Fruit fly (Drosophila melanogaster): ENCODE results near the gene CG9265.

dm6 chr2L:21111849-21112248, 40.5 kb upstream of the CG9265 start:
- TF ChIP-seq Blimp-1 (GFP tag; optimal IDR thresholded peaks at IDR 0.05): no peak
- TF ChIP-seq CG3919 (GFP tag; optimal IDR thresholded peaks at IDR 0.05): no peak
- no peak for TF ChIP-seq topi (GFP tag; optimal IDR thresholded peaks at IDR 0.05)
- TF ChIP-seq Eip78C (GFP tag): no peak
- TF ChIP-seq fd85E (GFP tag; optimal IDR thresholded peaks at IDR 0.05): no peak
- TF ChIP-seq vri (GFP tag; optimal IDR thresholded peaks at IDR 0.05): no peak
- TF ChIP-seq Sox14 (GFP tag; optimal IDR thresholded peaks at IDR 0.05): no peak
- no peak for TF ChIP-seq pdm3 (GFP tag; optimal IDR thresholded peaks at IDR 0.05)
- TF ChIP-seq eg (GFP tag; IDR thresholded peaks at IDR 0.05): no peak
